Worm (Caenorhabditis elegans): ENCODE data around the gene cest-3.

Gene cest-3

DNA sequence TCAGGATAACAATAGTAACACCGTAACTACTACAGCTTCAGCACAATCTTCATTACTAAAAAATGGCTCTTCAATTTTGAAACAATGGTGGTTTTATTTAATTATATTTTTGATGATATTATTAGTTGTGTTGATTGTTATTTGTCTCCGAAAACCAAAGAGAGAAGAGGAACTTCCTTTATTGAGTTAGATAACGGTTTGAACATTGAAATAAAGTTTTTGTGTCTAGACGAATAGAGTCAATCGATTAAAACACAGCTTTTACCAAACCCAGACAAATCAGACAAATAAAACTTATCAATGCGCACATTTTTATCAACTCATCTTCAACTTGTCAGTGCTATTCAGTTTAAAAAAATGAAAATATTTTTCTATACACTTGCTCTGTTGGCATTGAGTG lies 11.8 kb upstream of the cest-3 start, which contains the start of gene cest-7:
TSS of gene cest-7 (plus strand) at position 301 of the 400 bp plus-strand sequence.
- no peak for TF ChIP-seq unc-62 (GFP tag; optimal IDR thresholded peaks at IDR 0.05)

DNA sequence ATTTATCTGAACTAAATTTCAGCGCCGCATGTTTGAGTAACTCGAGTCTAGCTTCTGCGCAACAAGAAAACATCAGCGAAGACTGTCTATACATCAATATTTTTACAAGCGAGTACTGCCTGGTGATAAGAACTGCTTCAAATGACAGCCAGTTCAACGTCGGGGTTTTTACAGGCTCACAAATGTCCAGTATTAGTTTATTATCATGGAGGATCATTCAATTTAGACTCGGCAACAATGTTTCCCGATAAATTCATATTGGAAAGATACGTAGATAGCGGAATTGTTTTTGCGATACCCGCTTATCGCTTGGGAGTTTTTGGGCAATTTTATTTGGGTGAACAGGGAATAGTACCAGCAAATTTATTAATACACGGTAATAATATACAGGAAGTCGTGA lies 11.1 kb upstream of the cest-3 start:
- no peak for TF ChIP-seq unc-62 (GFP tag; optimal IDR thresholded peaks at IDR 0.05)

DNA sequence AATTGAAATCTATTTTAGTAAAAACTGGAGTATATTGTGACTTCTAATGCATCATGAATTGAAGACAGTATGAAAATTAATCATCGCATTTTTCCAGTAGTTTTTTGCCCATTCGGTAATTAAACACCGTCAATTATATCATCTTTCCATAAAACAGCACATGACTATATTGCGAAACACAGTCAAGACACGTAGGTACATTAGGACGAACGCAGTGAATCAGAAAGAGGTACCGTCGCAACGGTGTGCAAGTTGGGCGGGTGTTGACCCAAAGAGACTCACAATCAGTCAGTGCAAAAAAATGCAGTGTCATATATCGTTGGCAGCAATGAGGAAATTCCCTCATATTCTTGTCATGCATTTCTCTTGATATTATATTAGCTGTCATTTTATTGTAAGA lies 7.0 kb upstream of the cest-3 start:
- TF ChIP-seq unc-62 (GFP tag; optimal IDR thresholded peaks at IDR 0.05), result no peak

DNA sequence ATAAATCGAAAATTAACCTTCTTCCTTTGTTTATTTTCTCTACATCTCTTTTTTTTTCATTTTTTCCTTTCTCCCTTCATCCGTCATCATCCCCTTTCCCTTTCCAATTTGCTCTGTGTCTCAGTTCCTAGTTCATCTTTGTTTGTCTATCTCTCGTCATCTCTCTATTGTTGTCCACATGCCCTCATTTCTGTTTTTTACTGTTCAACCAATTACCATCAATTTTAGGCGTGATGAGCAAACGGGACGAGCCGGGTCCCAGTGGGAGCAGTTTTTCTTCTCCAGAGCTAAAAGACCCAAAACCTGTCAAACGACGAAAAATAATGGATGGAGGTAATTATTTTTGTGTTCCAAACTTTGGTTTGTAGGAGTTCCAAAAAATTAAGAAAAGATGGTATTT lies 6.1 kb upstream of the cest-3 start, which contains the start of gene C23H4.6:
TSS of gene C23H4.6 (plus strand) at position 219 of the 400 bp plus-strand sequence.
- no peak for TF ChIP-seq unc-62 (GFP tag; optimal IDR thresholded peaks at IDR 0.05)

DNA sequence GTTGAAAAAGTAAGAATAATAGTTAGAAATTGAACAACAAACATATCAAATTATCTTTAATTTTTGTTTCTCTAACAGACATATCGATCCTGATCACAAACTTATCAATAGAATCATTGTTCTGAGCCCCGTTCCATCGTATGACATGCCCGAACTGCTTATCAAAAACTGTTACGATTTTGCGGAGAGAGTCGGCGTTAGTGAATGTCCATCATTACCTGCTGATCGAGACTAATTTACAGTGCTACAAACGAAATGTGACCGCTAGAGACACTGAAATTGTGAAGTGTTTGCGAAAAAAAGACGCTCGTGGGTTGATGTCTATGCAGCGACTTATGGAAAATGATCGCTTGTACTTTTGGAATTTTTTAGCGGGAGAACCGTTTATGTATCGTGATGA lies 1.5 kb downstream of the cest-3 start:
- TF ChIP-seq unc-62 (GFP tag; optimal IDR thresholded peaks at IDR 0.05), result no peak

DNA sequence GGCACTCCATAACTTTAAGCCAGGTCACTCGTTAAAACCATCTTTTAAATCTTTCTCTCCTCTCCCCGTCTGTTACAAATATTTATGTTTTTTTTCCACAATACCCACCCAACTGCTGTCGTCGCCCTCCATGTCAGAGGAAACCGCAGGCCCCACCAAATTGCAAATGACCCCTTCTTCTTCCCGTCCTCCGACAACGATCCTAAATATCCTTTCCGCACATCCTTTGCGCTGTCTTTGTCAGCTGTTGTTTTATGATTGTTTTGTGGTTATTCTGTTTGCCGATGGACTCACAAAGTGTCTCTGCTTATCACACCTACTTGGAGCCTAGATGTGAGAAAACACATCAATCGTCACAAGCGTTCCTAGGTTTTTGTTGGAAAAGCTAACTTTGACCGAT lies 6.7 kb downstream of the cest-3 start:
- TF ChIP-seq unc-62 (GFP tag; optimal IDR thresholded peaks at IDR 0.05), result no peak

DNA sequence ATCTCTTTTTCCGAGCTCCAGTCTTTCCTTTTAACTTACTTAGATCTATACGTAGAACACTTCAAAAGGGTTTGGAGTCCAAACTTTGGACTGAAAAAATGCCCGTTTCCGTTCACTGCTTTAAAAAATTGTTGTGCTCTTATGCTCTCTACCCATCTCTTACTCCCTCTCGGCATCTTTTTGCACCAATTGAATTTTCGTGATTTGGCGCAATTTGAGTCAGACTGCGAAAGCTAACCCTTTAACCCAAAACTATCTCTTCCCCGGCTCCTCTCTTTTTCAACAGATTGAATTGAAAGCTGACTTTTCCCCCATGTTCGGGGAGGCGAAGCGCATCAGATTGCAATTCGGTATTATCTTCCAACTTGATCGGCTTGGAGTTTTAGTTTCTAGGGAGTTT lies 10.7 kb downstream of the cest-3 start:
- no peak for TF ChIP-seq unc-62 (GFP tag; optimal IDR thresholded peaks at IDR 0.05)

DNA sequence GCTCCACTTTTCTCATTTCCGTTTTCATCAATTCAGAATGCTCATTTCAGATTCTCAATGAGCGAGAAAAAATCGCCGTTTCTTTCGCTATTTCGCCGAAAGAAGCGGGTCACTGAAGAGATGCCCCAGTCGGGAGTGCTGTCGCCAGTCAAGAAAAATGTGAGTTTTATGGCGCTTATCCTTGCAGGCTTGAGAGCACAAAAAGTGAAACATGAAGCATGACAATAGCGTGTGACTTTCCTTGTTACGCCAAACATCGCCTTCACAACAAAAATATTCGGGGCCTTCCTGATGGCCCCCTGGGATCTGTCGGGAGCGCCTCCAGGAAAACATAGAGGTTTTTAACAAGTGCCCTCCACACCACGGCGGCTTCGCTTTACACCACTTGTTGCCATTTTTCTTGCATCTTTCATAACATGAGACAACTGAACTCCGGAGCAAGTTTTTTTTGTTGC lies 15.2 kb downstream of the cest-3 start, which contains the start of gene E01G6.2:
TSS of gene E01G6.2 (plus strand) at position 51 of the 455 bp plus-strand sequence.
- TF ChIP-seq unc-62 (GFP tag; optimal IDR thresholded peaks at IDR 0.05), result no peak

DNA sequence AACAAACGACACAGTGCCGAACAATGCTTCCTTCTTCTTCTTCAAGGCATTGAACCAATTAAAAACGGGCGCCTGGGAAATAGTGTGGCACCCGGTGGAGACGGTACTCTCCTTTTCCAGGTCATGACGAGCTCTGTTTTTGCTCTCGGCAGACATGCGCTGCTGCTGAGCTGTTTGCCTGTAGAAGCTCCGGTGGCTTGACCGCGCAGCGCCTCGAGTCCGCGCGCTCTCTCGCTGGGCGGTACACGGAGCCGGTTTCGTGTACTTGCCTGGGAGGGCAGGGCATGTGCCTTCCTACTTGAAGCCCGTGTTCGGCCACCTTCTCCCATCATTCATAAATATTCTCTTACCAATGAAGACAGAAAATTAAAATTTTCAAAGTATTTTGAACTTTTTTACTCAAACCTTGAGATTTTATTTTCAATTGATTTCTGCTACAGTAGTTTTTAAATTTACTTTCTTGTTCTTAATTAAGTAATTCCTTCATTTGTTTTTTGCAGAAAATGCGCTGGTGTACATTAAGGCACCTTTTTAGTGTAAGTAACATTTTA lies 19.0 kb downstream of the cest-3 start, which contains the start of gene E01G6.1:
TSS of gene E01G6.1 (plus strand) at position 501 of the 551 bp plus-strand sequence.
- TF ChIP-seq unc-62 (GFP tag; optimal IDR thresholded peaks at IDR 0.05), result no peak

DNA sequence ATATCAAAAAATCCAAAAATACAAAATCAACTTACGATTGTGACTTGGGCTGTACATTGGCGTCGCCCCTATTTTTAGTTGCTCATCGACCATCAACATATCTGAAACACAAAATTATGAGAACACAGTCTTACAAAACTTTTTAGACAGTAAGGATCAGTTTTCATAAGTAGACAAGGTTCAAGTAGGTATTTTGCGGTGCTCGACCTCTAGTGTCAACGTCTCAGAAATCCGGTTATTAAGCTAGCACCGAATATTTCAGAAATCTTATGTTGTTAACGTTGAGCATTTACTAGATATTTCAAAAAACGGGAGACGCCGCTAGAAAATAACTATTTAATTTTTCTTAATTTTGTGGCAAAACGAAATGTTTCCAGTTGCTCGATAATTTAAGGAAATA lies 29.4 kb downstream of the cest-3 start, which contains the start of gene otpl-8:
TSS of gene otpl-8 (minus strand) at position 101 of the 400 bp plus-strand sequence.
- TF ChIP-seq unc-62 (GFP tag; optimal IDR thresholded peaks at IDR 0.05), result no peak

DNA sequence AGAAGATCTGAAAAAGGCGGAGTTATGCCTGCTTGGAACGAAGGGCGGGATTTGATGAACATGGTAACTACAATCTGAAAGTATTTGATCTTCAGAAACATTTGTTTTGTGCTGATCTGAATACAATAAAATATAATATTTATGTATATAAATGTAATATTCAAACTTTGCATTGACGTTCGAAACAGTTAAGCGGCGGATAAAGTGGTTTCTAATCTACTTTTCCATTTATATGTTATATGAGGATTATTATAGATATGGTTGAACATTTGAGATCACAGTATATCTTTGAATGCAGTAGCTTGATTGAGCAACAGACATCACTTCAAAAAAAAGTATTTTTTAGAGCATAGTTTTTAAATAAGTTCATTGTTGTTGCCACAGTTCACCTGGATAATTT lies 32.4 kb downstream of the cest-3 start, which contains the start of gene H19J13.2:
TSS of gene H19J13.2 (minus strand) at position 101 of the 400 bp plus-strand sequence.
- TF ChIP-seq unc-62 (GFP tag; optimal IDR thresholded peaks at IDR 0.05), result no peak

DNA sequence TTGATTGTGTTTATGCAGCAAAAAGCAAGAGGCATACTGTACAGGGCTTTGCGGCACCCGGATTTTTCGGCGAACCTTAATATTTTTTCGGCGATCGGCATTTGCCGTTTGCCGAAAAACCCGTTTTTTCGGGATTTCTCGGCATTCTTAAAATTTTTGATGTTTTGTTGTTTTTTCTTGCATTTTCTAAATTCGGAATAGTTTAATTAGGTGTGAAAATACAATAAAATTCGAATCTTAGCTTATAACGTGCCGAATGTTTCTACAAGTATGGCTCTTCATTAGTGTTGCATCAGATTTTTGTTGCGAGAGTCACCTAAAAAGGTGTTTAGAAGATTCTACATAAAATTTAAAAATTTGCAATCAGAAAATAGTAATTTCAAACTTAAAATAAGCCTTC lies 34.1 kb downstream of the cest-3 start, which contains the start of gene C04B4.6:
TSS of gene C04B4.6 (minus strand) at position 101 of the 400 bp plus-strand sequence.
- TF ChIP-seq unc-62 (GFP tag; optimal IDR thresholded peaks at IDR 0.05), result no peak

DNA sequence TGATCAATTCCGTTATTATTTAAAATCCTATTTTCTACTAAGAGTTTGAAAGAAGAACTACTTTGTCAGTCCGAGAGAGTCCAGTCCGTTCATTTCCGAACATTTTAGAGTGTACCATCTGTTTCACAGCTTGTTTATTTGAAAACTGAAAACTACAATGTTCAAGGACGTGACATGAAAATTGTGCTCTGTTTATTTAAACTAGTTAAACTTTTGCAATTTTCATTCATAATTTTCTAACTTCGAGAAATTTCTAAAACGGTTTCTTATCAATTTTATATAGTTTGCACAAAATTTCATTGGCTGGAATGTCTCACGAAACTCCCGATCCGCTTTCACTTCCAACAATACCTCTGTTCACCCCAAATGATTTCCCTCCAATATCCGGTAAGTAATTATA lies 39.0 kb downstream of the cest-3 start, which contains the start of gene C04B4.1:
TSS of gene C04B4.1 (plus strand) at position 301 of the 400 bp plus-strand sequence.
- no peak for TF ChIP-seq unc-62 (GFP tag; optimal IDR thresholded peaks at IDR 0.05)

DNA sequence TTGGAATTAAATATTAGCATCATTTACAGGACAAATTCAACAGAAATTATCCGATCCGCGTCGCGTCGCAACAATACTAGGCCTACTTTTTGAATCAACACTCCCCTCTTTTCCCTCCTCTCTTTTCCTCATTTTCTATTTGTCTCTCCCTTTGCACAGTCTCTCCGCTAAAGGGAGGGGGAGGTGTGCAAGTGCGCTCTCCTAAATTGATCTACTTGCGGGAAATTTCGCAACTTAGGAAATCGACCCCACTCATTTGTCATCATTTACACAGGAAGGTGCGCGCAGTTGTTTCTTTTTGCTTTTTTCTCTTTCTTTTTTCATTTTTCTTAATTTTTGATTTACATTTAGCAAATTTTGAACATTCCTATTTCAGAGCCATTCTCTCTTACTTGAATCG lies 41.5 kb downstream of the cest-3 start, which contains the start of gene C04B4.2:
TSS of gene C04B4.2 (plus strand) at position 371 of the 400 bp plus-strand sequence.
- no peak for TF ChIP-seq unc-62 (GFP tag; optimal IDR thresholded peaks at IDR 0.05)

DNA sequence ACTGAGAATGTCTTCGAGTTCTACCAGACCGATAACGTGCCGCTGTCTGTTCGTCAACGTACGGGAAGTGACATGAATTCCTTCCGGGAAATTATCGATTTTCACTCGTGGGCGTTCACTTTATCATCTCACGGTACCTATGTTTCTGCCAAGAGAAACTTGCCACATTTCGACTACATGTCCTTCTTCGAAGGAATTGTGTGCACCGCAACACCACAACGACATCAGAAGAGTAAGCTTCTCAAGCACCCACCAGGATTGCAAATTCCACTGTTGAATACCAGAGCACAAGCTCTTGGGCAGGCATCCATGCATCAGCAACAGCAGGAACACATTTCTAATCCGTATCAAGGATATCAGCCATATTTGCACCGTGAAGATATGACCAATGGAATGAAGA lies 42.7 kb downstream of the cest-3 start:
- TF ChIP-seq unc-62 (GFP tag; optimal IDR thresholded peaks at IDR 0.05), result no peak

DNA sequence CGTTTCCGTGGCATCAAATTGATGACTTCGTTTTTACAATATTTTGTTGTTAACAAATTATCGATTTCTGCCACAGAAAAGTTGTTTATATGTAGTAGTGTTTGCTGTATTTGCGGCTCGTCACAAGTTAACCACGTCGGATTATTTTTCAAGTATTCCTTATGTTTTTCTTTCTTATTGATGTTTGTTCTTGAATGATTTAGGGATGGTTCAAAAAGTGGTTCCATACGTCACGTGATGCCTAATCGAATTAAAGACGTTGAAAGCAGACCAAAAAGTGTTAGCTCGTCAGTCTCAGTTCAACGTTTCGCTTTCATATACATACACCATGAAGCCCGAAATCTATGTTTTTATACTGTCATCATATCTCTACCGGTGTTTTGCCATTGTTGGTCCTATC lies 44.0 kb downstream of the cest-3 start, which contains the start of gene lips-2:
TSS of gene lips-2 (plus strand) at position 301 of the 400 bp plus-strand sequence.
- no peak for TF ChIP-seq unc-62 (GFP tag; optimal IDR thresholded peaks at IDR 0.05)

DNA sequence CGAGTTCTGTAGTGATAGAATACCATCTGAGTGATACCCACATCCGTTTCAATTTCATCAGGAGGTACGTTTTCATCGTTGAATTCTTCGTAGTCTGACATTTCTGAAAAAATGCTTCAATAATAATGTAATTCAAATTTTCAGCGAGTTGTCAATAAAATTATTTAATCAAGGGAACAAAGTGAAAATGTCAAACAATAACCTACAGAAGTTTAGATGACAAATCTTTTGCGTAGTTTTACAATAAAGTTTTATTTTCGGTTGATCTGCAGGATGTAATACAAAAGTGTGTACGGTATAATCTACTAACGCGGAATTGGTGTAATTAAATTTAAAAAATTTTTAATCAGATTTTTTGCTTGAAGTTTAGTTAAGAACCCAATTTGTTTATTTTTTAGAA lies 46.8 kb downstream of the cest-3 start, which contains the start of gene C04B4.5:
TSS of gene C04B4.5 (minus strand) at position 101 of the 400 bp plus-strand sequence.
- TF ChIP-seq unc-62 (GFP tag; optimal IDR thresholded peaks at IDR 0.05), result no peak

All from whole organism, dauer.